Worm (Caenorhabditis elegans) whole organism, late embryonic: ENCODE measurements around the gene zim-2.
A peak's percentile ranks its signal among the peaks of the same experiment; 100 is the strongest.

Source experiments
- T23F11.4 ChIP-seq: fragments of 200-800 bp; sonication (Bioruptor generic); optimal IDR thresholded peaks from 2 replicates; lab custom pipeline; 2018; ENCODE audit warnings: mild to moderate bottlenecking, missing genetic modification characterization, missing compliant biosample characterization
- ceh-14 ChIP-seq: sonication (generic microtip); optimal IDR thresholded peaks from 2 replicates; lab custom pipeline; 2016; ENCODE audit warnings: missing genotype, missing genetic modification characterization, missing compliant biosample characterization
- ceh-6 ChIP-seq: fragments of 200-800 bp; sonication (Bioruptor generic); optimal IDR thresholded peaks from 2 replicates; lab custom pipeline; 2018; ENCODE audit warnings: mild to moderate bottlenecking, missing genetic modification characterization, missing compliant biosample characterization
- dmd-4 ChIP-seq: sonication (generic microtip); optimal IDR thresholded peaks from 2 replicates; lab custom pipeline; 2016; ENCODE audit warnings: borderline replicate concordance, missing genetic modification characterization, missing compliant biosample characterization
- dve-1 ChIP-seq: sonication (generic microtip); optimal IDR thresholded peaks from 2 replicates; lab custom pipeline; 2017; ENCODE audit warnings: antibody characterized with exemption, mild to moderate bottlenecking, missing genetic modification characterization, missing compliant biosample characterization
- elt-2 ChIP-seq: sonication (generic microtip); optimal IDR thresholded peaks from 2 replicates; lab custom pipeline; 2016; ENCODE audit warnings: missing genetic modification reagents, missing genetic modification characterization, missing compliant biosample characterization
- ets-4 ChIP-seq: sonication (generic microtip); optimal IDR thresholded peaks from 2 replicates; lab custom pipeline; 2016; ENCODE audit warnings: missing genetic modification characterization, missing compliant biosample characterization
- fkh-10 ChIP-seq: fragments of 150-350 bp; optimal IDR thresholded peaks from 2 replicates; lab custom pipeline; 2014; ENCODE audit warnings: missing biosample characterization, missing genetic modification reagents, missing genetic modification characterization
- gmeb-2 ChIP-seq: sonication (generic microtip); optimal IDR thresholded peaks from 2 replicates; lab custom pipeline; 2016; ENCODE audit warnings: missing genetic modification characterization, inconsistent platforms, missing compliant biosample characterization
- hlh-13 ChIP-seq: fragments of 200-800 bp; sonication (Bioruptor generic); optimal IDR thresholded peaks from 2 replicates; lab custom pipeline; 2018; ENCODE audit warnings: mild to moderate bottlenecking, missing genetic modification characterization, missing compliant biosample characterization
- hlh-30 ChIP-seq: sonication (generic microtip); optimal IDR thresholded peaks from 2 replicates; lab custom pipeline; 2017; ENCODE audit warnings: antibody characterized with exemption, missing genetic modification characterization, missing compliant biosample characterization; ENCODE audit not compliant: insufficient read depth
- hlh-8 ChIP-seq: sonication (generic microtip); optimal IDR thresholded peaks from 2 replicates; lab custom pipeline; 2016; ENCODE audit warnings: missing genotype, missing genetic modification characterization, missing compliant biosample characterization
- madf-2 ChIP-seq: sonication (generic microtip); optimal IDR thresholded peaks from 2 replicates; lab custom pipeline; 2017; ENCODE audit warnings: missing genetic modification characterization, missing compliant biosample characterization
- mec-3 ChIP-seq: sonication (generic microtip); optimal IDR thresholded peaks from 2 replicates; lab custom pipeline; 2016; ENCODE audit warnings: borderline replicate concordance, missing genetic modification characterization, missing compliant biosample characterization
- npax-4 ChIP-seq: sonication (generic microtip); optimal IDR thresholded peaks from 2 replicates; lab custom pipeline; 2016; ENCODE audit warnings: missing genetic modification characterization, missing compliant biosample characterization
- pat-9 ChIP-seq: fragments of 200-800 bp; sonication (Bioruptor generic); optimal IDR thresholded peaks from 2 replicates; lab custom pipeline; 2018; ENCODE audit warnings: mild to moderate bottlenecking, missing genetic modification characterization, moderate library complexity, missing compliant biosample characterization
- pha-2 ChIP-seq: sonication (generic microtip); optimal IDR thresholded peaks from 2 replicates; lab custom pipeline; 2017; ENCODE audit warnings: mild to moderate bottlenecking, missing genetic modification characterization, missing compliant biosample characterization
- pha-4 ChIP-seq: fragments of 150-350 bp; optimal IDR thresholded peaks from 2 replicates; lab custom pipeline; 2018; ENCODE audit warnings: missing biosample characterization, missing genetic modification reagents, missing genetic modification characterization
- sox-2 ChIP-seq: fragments of 200-800 bp; sonication (Bioruptor generic); IDR thresholded peaks from 2 replicates; pipeline ENCODE4 v1.3.6; 2022; ENCODE audit warnings: missing genetic modification reagents, missing genetic modification characterization, missing compliant biosample characterization
- syd-9 ChIP-seq: sonication (generic microtip); optimal IDR thresholded peaks from 2 replicates; lab custom pipeline; 2016; ENCODE audit warnings: mild to moderate bottlenecking, missing genetic modification characterization, moderate library complexity, missing compliant biosample characterization

The zim-2 gene

DNA sequence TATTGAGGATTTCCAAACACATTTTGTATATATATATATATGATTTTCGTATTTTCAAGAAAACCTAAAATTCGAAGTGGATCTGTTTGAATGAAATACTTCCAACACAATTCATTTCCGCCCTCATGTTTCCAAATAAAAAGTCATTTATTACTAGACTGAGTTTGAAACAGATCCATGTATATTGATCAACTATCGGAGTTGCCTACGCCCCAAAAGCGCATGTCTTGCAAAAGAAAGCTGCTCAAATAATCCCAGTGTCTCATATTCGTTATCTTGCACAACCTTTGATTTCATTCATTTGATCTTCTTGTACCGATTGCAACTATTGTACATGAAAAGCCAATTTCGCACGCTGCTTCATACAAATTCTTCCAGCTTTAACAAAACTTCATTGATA is 47.6 kb downstream of the zim-2 start, which contains the start of gene R09H10.2:
Gene R09H10.2 (plus strand): TSS at position 301 of the 400 bp plus-strand sequence.
- no peak for TF ChIP-seq hlh-8
- no peak for TF ChIP-seq mec-3
- TF ChIP-seq dve-1 (tag; lab: Kevin White, UChicago) = no peak
- no peak for TF ChIP-seq syd-9 (tag; lab: Kevin White, UChicago)
- no peak for TF ChIP-seq pha-4
- no peak for TF ChIP-seq pat-9 (tag; lab: Kevin White, UChicago)
- no peak for TF ChIP-seq dmd-4
- TF ChIP-seq gmeb-2 (tag; lab: Kevin White, UChicago) = no peak
- no peak for TF ChIP-seq ets-4 (tag; lab: Kevin White, UChicago)
- TF ChIP-seq pha-2 = no peak
- TF ChIP-seq sox-2 (GFP tag; lab: Robert Waterston, UW) = no peak
- TF ChIP-seq fkh-10 (GFP tag; lab: Kevin White, UChicago) = no peak
- no peak for TF ChIP-seq hlh-30
- TF ChIP-seq npax-4 = no peak
- no peak for TF ChIP-seq ceh-6 (GFP tag; lab: Kevin White, UChicago)
- no peak for TF ChIP-seq T23F11.4 (GFP tag; lab: Kevin White, UChicago)
- TF ChIP-seq hlh-13 (GFP tag; lab: Kevin White, UChicago) = no peak
- no peak for TF ChIP-seq madf-2
- TF ChIP-seq, all 69 proteins: peak for 0

DNA sequence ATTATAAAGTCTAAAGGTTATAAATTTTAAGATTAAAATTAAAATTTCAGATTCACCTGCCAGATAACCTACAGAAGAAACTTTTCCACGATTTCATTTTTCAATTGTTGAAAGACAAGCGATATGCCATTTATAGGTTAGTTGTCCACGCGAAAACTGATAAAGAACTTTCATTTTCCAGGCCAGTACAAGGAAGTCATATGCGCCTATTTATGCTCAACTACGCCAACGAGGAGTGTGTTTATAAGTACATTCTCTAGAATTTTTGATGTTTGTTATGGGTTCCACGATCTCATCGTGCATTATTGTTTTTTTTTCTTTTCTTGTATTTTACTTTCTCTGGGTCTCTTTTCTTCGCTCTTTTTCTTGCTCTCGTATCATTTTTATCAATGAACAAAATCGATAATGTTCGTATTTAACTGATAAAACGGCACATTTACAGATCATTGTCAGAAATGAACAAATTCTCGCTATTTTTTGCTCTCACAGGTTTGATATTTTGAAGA is 51.6 kb downstream of the zim-2 start, which contains the start of gene R09H10.3:
Gene R09H10.3 (plus strand): TSS at position 456 of the 506 bp plus-strand sequence.
- TF ChIP-seq elt-2 (tag; lab: Kevin White, UChicago) = peak; percentile 21
- no peak for TF ChIP-seq ceh-14
- TF ChIP-seq, all 69 proteins: peak for 1
